Comparison of ENCODE assay signal across 1 fruit fly cellular context in the genomic region with DNA sequence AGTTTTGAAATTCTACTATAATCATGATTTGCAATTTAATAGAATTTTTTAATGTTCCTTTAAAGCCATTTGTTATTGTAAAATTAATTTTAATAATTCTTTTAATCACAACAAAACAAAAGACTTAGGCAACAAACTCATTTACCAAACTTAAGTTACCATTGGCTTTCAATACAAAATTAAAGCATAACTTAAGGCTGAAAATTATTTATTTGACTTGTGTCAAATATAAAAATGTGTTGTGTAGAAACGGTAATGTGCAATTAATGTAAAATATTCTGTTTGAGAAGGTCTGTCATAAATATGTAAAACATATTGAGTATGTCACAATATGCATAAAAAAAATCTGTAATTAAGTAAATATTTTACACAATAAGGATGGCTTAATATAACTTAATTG.
TF ChIP-seq lines count a peak whose summit lies in the region.

No protein-coding gene starts in this region.

TF ChIP-seq in whole organism, embryonic, 481 proteins besides CTCF, POLR2A, EP300 and RAD21 (continued from another document):
- no peak for TF ChIP-seq CG2116 (GFP tag; optimal IDR thresholded peaks at IDR 0.05; lab: Kevin White, UChicago)
- TF ChIP-seq CG8281 (tag; optimal IDR thresholded peaks at IDR 0.05; lab: Kevin White, UChicago): no peak
- TF ChIP-seq HLH54F (GFP tag; optimal IDR thresholded peaks at IDR 0.05; lab: Kevin White, UChicago): no peak
- no peak for TF ChIP-seq CG15479 (GFP tag; optimal IDR thresholded peaks at IDR 0.05; lab: Kevin White, UChicago)
- no peak for TF ChIP-seq rib (GFP tag; IDR thresholded peaks at IDR 0.05; lab: Robert Waterston, UW)
- no peak for TF ChIP-seq CG16813 (GFP tag; IDR thresholded peaks at IDR 0.05; lab: Robert Waterston, UW; ENCODE audit: partially characterized antibody)
- TF ChIP-seq CG16779 (GFP tag; IDR thresholded peaks at IDR 0.05; lab: Robert Waterston, UW): no peak
- TF ChIP-seq stwl (tag; optimal IDR thresholded peaks at IDR 0.05; lab: Kevin White, UChicago): peak; percentile 63
- no peak for TF ChIP-seq cato (GFP tag; optimal IDR thresholded peaks at IDR 0.05; lab: Kevin White, UChicago; ENCODE audit: borderline replicate concordance)
- TF ChIP-seq Elba2 (GFP tag; optimal IDR thresholded peaks at IDR 0.05; lab: Kevin White, UChicago): no peak
- TF ChIP-seq gce (GFP tag; IDR thresholded peaks at IDR 0.05; lab: Robert Waterston, UW): no peak
- no peak for TF ChIP-seq CG4282 (GFP tag; optimal IDR thresholded peaks at IDR 0.05; lab: Kevin White, UChicago)
- TF ChIP-seq Mes4 (GFP tag; optimal IDR thresholded peaks at IDR 0.05; lab: Kevin White, UChicago): no peak
- TF ChIP-seq vvl (GFP tag; IDR thresholded peaks at IDR 0.05; lab: Robert Waterston, UW): peak; percentile 61; the same call in 1 of the 2 replicates
- TF ChIP-seq trem (tag; optimal IDR thresholded peaks at IDR 0.05; lab: Kevin White, UChicago): peak; percentile 18
- TF ChIP-seq Ada2b (GFP tag; IDR thresholded peaks at IDR 0.05; lab: Robert Waterston, UW): no peak
- TF ChIP-seq CG7372 (GFP tag; IDR thresholded peaks at IDR 0.05; lab: Robert Waterston, UW): no peak
- no peak for TF ChIP-seq jumu (GFP tag; optimal IDR thresholded peaks at IDR 0.05; lab: Kevin White, UChicago)
